Worm (Caenorhabditis elegans): ENCODE measurements around the gene klc-1.

DNA sequence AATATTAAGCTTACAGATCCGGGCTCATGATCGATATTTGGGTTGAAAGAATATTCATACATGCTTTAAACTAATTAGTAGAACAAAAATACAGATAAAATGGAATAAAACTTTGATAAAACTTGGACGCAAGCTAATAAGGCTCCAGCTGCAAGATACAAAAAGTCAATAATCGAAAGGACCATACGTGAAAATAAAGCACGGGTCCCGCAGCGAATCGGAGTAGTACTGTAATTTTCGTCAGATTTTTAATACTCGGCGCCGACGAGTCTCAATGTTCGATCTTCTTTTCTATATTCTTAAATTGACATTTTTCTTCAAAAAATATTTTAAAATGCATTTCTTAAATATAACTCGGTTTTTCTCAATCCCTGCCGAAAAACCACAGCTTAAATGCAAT lies 41.1 kb downstream of the klc-1 start, which contains the start of gene spo-11:
- TF ChIP-seq ceh-82 (tag; optimal IDR thresholded peaks at IDR 0.05) (no peak), tbx-2 (tag; optimal IDR thresholded peaks at IDR 0.05) (no peak), pqm-1 (tag; optimal IDR thresholded peaks at IDR 0.05) (no peak), nfya-1 (tag; optimal IDR thresholded peaks at IDR 0.05; ENCODE audit: insufficient read depth) (no peak), fkh-10 (GFP tag; optimal IDR thresholded peaks at IDR 0.05) (no peak), unc-62 (GFP tag; optimal IDR thresholded peaks at IDR 0.05) (no peak)
